Fruit fly (Drosophila melanogaster) whole organism, embryonic: ENCODE data around the gene HDAC4.
A peak's percentile ranks its signal among the peaks of the same experiment; 100 is the strongest.

Experiments used
- ATbp ChIP-seq: fragments of 200-800 bp; sonication (Bioruptor generic); optimal IDR thresholded peaks from 2 replicates; lab custom pipeline; 2017; ENCODE audit warnings: missing biosample characterization, mild to moderate bottlenecking, missing genetic modification characterization, missing genetic modification reagents
- Adf1 ChIP-seq: fragments of 200-800 bp; sonication (Bioruptor generic); IDR thresholded peaks from 2 replicates; pipeline ENCODE4 v1.3.6; 2022; ENCODE audit warnings: missing biosample characterization, missing genetic modification characterization
- CG10462 ChIP-seq: fragments of 200-800 bp; sonication (Bioruptor generic); optimal IDR thresholded peaks from 2 replicates; lab custom pipeline; 2016; ENCODE audit warnings: missing biosample characterization, missing genetic modification characterization
- CG10543 ChIP-seq: fragments of 200-800 bp; sonication (Bioruptor generic); optimal IDR thresholded peaks from 3 replicates; lab custom pipeline; 2017; ENCODE audit warnings: missing biosample characterization, mild to moderate bottlenecking, missing genetic modification characterization, moderate library complexity
- CG13296 ChIP-seq: fragments of 200-800 bp; sonication (Bioruptor generic); optimal IDR thresholded peaks from 3 replicates; lab custom pipeline; 2018; ENCODE audit warnings: missing biosample characterization, mild to moderate bottlenecking, missing genetic modification characterization
- CG1529 ChIP-seq: fragments of 200-800 bp; sonication (Bioruptor generic); optimal IDR thresholded peaks from 3 replicates; lab custom pipeline; 2018; ENCODE audit warnings: missing biosample characterization, missing genetic modification characterization
- CG18476 ChIP-seq: fragments of 200-800 bp; sonication (Bioruptor generic); optimal IDR thresholded peaks from 2 replicates; lab custom pipeline; 2016; ENCODE audit warnings: missing biosample characterization, mild to moderate bottlenecking, missing genetic modification characterization
- CG2120 ChIP-seq: fragments of 200-800 bp; sonication (Bioruptor generic); optimal IDR thresholded peaks from 3 replicates; lab custom pipeline; 2016; ENCODE audit warnings: missing biosample characterization, missing genetic modification characterization
- CG2199 ChIP-seq: fragments of 200-800 bp; sonication (Bioruptor generic); IDR thresholded peaks from 3 replicates; pipeline ENCODE4 v1.3.6; 2022; ENCODE audit warnings: missing biosample characterization, missing genetic modification characterization
- CG2678 ChIP-seq: fragments of 200-800 bp; sonication (Bioruptor generic); optimal IDR thresholded peaks from 3 replicates; lab custom pipeline; 2019; ENCODE audit warnings: missing biosample characterization, mild to moderate bottlenecking, missing genetic modification characterization, moderate library complexity
- CG3995 ChIP-seq: fragments of 200-800 bp; sonication (Bioruptor generic); optimal IDR thresholded peaks from 3 replicates; lab custom pipeline; 2016; ENCODE audit warnings: missing biosample characterization, missing genetic modification characterization
- CG4707 ChIP-seq: fragments of 200-800 bp; sonication (Bioruptor generic); optimal IDR thresholded peaks from 2 replicates; lab custom pipeline; 2018; ENCODE audit warnings: missing biosample characterization, mild to moderate bottlenecking, missing genetic modification characterization, moderate library complexity
- CG7839 ChIP-seq: fragments of 200-800 bp; sonication (Bioruptor generic); optimal IDR thresholded peaks from 3 replicates; lab custom pipeline; 2018; ENCODE audit warnings: missing biosample characterization, mild to moderate bottlenecking, missing genetic modification characterization, moderate library complexity
- CG8478 ChIP-seq: fragments of >200 bp; optimal IDR thresholded peaks from 2 replicates; lab custom pipeline; 2018
- CHES-1-like ChIP-seq: fragments of 200-800 bp; sonication (Bioruptor generic); optimal IDR thresholded peaks from 2 replicates; lab custom pipeline; 2016; ENCODE audit warnings: missing biosample characterization, missing genetic modification characterization
- D ChIP-seq, 2 experiments: fragments of 200-800 bp in 1 of 2; fragments of >200 bp in 1 of 2; sonication (Bioruptor generic) in 1 of 2; optimal IDR thresholded peaks; 2 replicates in 1 of 2; 3 replicates in 1 of 2; lab custom pipeline; 2017; ENCODE audit warnings: mild to moderate bottlenecking in 1 of 2, missing biosample characterization in 1 of 2, missing genetic modification characterization in 1 of 2, missing genetic modification reagents in 1 of 2
- Deaf1 ChIP-seq: fragments of 200-800 bp; optimal IDR thresholded peaks from 3 replicates; lab custom pipeline; 2019; ENCODE audit warnings: missing biosample characterization, mild to moderate bottlenecking, missing genetic modification characterization, moderate library complexity
- Ets65A ChIP-seq: fragments of 200-800 bp; sonication (Bioruptor generic); peaks from one replicate; lab custom pipeline; 2016; ENCODE audit warnings: missing biosample characterization, missing genetic modification characterization
- Fer1 ChIP-seq: fragments of 200-800 bp; sonication (Bioruptor generic); optimal IDR thresholded peaks from 2 replicates; lab custom pipeline; 2017; ENCODE audit warnings: missing biosample characterization, mild to moderate bottlenecking, missing genetic modification characterization
- HLH3B ChIP-seq: fragments of 200-800 bp; sonication (Bioruptor generic); IDR thresholded peaks from 2 replicates; pipeline ENCODE4 v1.3.6; 2022; ENCODE audit warnings: missing biosample characterization, missing genetic modification characterization
- Hr78 ChIP-seq, 2 experiments: fragments of 200-800 bp in 1 of 2; fragments of >200 bp in 1 of 2; sonication (Bioruptor generic) in 1 of 2; optimal IDR thresholded peaks; 2 replicates each; lab custom pipeline; 2017 to 2019; ENCODE audit warnings: missing biosample characterization in 2 of 2, missing genetic modification characterization in 2 of 2, mild to moderate bottlenecking in 1 of 2, moderate library complexity in 1 of 2
- Jarid2 ChIP-seq: fragments of 200-800 bp; sonication (Bioruptor generic); optimal IDR thresholded peaks from 3 replicates; lab custom pipeline; 2017; ENCODE audit warnings: mild to moderate bottlenecking, missing biosample characterization, missing genetic modification reagents, missing genetic modification characterization
- Med ChIP-seq: fragments of 200-800 bp; sonication (Bioruptor generic); peaks from one replicate; lab custom pipeline; 2016; ENCODE audit warnings: missing biosample characterization, missing genetic modification characterization, mild to moderate bottlenecking, inconsistent platforms, moderate library complexity
- Pdp1 ChIP-seq, 2 experiments: fragments of 200-800 bp; sonication (Bioruptor generic); optimal IDR thresholded peaks; 3 replicates each; lab custom pipeline; 2016; ENCODE audit warnings: missing biosample characterization in 2 of 2, missing genetic modification characterization in 2 of 2, mild to moderate bottlenecking in 1 of 2, moderate library complexity in 1 of 2
- abd-A ChIP-seq: fragments of 200-800 bp; sonication (Bioruptor generic); optimal IDR thresholded peaks from 3 replicates; lab custom pipeline; 2019; ENCODE audit warnings: missing biosample characterization, mild to moderate bottlenecking, missing genetic modification characterization, moderate library complexity
- ara ChIP-seq: fragments of 200-800 bp; sonication (Bioruptor generic); IDR thresholded peaks from 2 replicates; pipeline ENCODE4 v1.3.6; 2022; ENCODE audit warnings: missing biosample characterization, missing genetic modification characterization
- cg ChIP-seq: fragments of 200-800 bp; sonication (Bioruptor generic); optimal IDR thresholded peaks from 3 replicates; lab custom pipeline; 2019; ENCODE audit warnings: missing biosample characterization, mild to moderate bottlenecking, missing genetic modification characterization, moderate library complexity
- chinmo ChIP-seq: fragments of 200-800 bp; sonication (Bioruptor generic); IDR thresholded peaks from 4 replicates; pipeline ENCODE4 v1.3.6; 2022; ENCODE audit warnings: missing biosample characterization, missing genetic modification characterization; ENCODE audit not compliant: partially characterized antibody
- crol ChIP-seq: fragments of 200-800 bp; sonication (Bioruptor generic); IDR thresholded peaks from 2 replicates; pipeline ENCODE4 v1.3.6; 2022; ENCODE audit warnings: missing biosample characterization, missing genetic modification characterization
- esg ChIP-seq: fragments of 200-800 bp; sonication (Bioruptor generic); conservative IDR thresholded peaks from 2 replicates; pipeline ENCODE4 v1.3.6; 2022; ENCODE audit warnings: missing biosample characterization, missing genetic modification characterization
- kni ChIP-seq: fragments of 200-800 bp; sonication (Bioruptor generic); optimal IDR thresholded peaks from 3 replicates; lab custom pipeline; 2017; ENCODE audit warnings: mild to moderate bottlenecking, missing biosample characterization, missing genetic modification reagents, missing genetic modification characterization
- nau ChIP-seq: fragments of 200-800 bp; sonication (Bioruptor generic); optimal IDR thresholded peaks from 3 replicates; lab custom pipeline; 2017; ENCODE audit warnings: missing biosample characterization, mild to moderate bottlenecking, missing genetic modification characterization, missing genetic modification reagents
- org-1 ChIP-seq: fragments of 200-800 bp; sonication (Bioruptor generic); optimal IDR thresholded peaks from 2 replicates; lab custom pipeline; 2017; ENCODE audit warnings: missing biosample characterization, missing genetic modification characterization
- pfk ChIP-seq: fragments of 200-800 bp; sonication (Bioruptor generic); optimal IDR thresholded peaks from 2 replicates; lab custom pipeline; 2018; ENCODE audit warnings: missing biosample characterization, mild to moderate bottlenecking, missing genetic modification characterization, moderate library complexity
- row ChIP-seq: fragments of 200-800 bp; sonication (Bioruptor generic); IDR thresholded peaks from 3 replicates; pipeline ENCODE4 v1.3.6; 2022; ENCODE audit warnings: missing biosample characterization, missing genetic modification characterization
- sens ChIP-seq: fragments of 200-800 bp; sonication (Bioruptor generic); peaks from one replicate; lab custom pipeline; 2016; ENCODE audit warnings: missing biosample characterization, missing genetic modification characterization
- tgo ChIP-seq: fragments of 200-800 bp; sonication (Bioruptor generic); IDR thresholded peaks from 3 replicates; pipeline ENCODE4 v1.3.6; 2022; ENCODE audit warnings: missing biosample characterization, missing genetic modification characterization
- zen2 ChIP-seq: fragments of 200-800 bp; sonication (Bioruptor generic); IDR thresholded peaks from 3 replicates; pipeline ENCODE4 v1.3.6; 2022; ENCODE audit warnings: missing biosample characterization, missing genetic modification characterization; ENCODE audit not compliant: partially characterized antibody

Gene HDAC4

dm6 chrX:13305323-13305722, 19.9 kb upstream of the HDAC4 start (continued):
- TF ChIP-seq CG2199 (GFP tag; lab: Robert Waterston, UW) = no peak
- TF ChIP-seq ara (GFP tag; lab: Robert Waterston, UW) = no peak
- TF ChIP-seq CG18476 = no peak
- peak; percentile 88 for TF ChIP-seq Adf1
- TF ChIP-seq Deaf1 (tag; lab: Kevin White, UChicago) = peak; percentile 38
- no peak for TF ChIP-seq esg (GFP tag; lab: Robert Waterston, UW)
- no peak for TF ChIP-seq CG10462 (GFP tag; lab: Kevin White, UChicago)
- TF ChIP-seq Ets65A (GFP tag; lab: Kevin White, UChicago) = peak; percentile 41
- TF ChIP-seq CHES-1-like (GFP tag; lab: Kevin White, UChicago) = no peak
- TF ChIP-seq crol (GFP tag; lab: Robert Waterston, UW) = peak; percentile 32
- no peak for TF ChIP-seq CG13296
- no peak for TF ChIP-seq CG3995 (GFP tag; lab: Kevin White, UChicago)
- TF ChIP-seq org-1 (GFP tag; lab: Kevin White, UChicago) = no peak
- TF ChIP-seq CG1529 (GFP tag; lab: Kevin White, UChicago) = no peak
- TF ChIP-seq Jarid2 (GFP tag; lab: Kevin White, UChicago) = peak; percentile 50

- peak; percentile 83 for TF ChIP-seq cg (GFP tag; lab: Kevin White, UChicago)
- TF ChIP-seq CG10543 (GFP tag; lab: Kevin White, UChicago) = peak; percentile 23
- no peak for TF ChIP-seq zen2 (GFP tag; lab: Robert Waterston, UW)
- peak; percentile 45 for TF ChIP-seq Adf1
- TF ChIP-seq Med (GFP tag; lab: Kevin White, UChicago) = peak; percentile 64
- no peak for TF ChIP-seq abd-A
- TF ChIP-seq Hr78 (GFP tag; optimal IDR thresholded peaks at IDR 0.05; lab: Kevin White, UChicago) = peak in 1 of 2 experiments; percentile 21
- peak; percentile 13 for TF ChIP-seq CG2678 (tag; lab: Kevin White, UChicago)
- no peak for TF ChIP-seq Fer1 (GFP tag; lab: Kevin White, UChicago)
- peak; percentile 12 for TF ChIP-seq CG8478 (lab: Kevin White, UChicago)
- peak; percentile 98 for TF ChIP-seq crol (GFP tag; lab: Robert Waterston, UW)
- TF ChIP-seq row (GFP tag; lab: Robert Waterston, UW) = peak; percentile 63
- no peak for TF ChIP-seq D (optimal IDR thresholded peaks at IDR 0.05; lab: Kevin White, UChicago)
- peak; percentile 2 for TF ChIP-seq D (GFP tag; optimal IDR thresholded peaks at IDR 0.05; lab: Kevin White, UChicago)
- peak; percentile 28 for TF ChIP-seq nau (GFP tag; lab: Kevin White, UChicago)
- TF ChIP-seq CG4707 = peak; percentile 74
- TF ChIP-seq sens (GFP tag; lab: Kevin White, UChicago) = peak; percentile 36
- TF ChIP-seq tgo (GFP tag; lab: Robert Waterston, UW) = no peak
- peak; percentile 7 for TF ChIP-seq CG7839 (tag; lab: Kevin White, UChicago)
- TF ChIP-seq pfk (GFP tag; lab: Kevin White, UChicago) = no peak
- TF ChIP-seq Deaf1 (tag; lab: Kevin White, UChicago) = peak; percentile 18
- TF ChIP-seq ATbp (GFP tag; lab: Kevin White, UChicago) = peak; percentile 26
- TF ChIP-seq ara (GFP tag; lab: Robert Waterston, UW) = no peak
- peak in 1 of 2 experiments; percentile 25 for TF ChIP-seq Pdp1 (GFP tag; optimal IDR thresholded peaks at IDR 0.05; lab: Kevin White, UChicago)
- no peak for TF ChIP-seq HLH3B (GFP tag; lab: Robert Waterston, UW)
- TF ChIP-seq chinmo (GFP tag; lab: Robert Waterston, UW) = peak; percentile 82; the same call in 3 of the 4 replicates
- peak; percentile 55 for TF ChIP-seq kni
- peak; percentile 12 for TF ChIP-seq CG2120 (GFP tag; lab: Kevin White, UChicago)
These were observed 18.5 kb upstream of the HDAC4 start for dm6 chrX:13303656-13304647.
